Worm (Caenorhabditis elegans): ENCODE data around the gene tba-9.

Gene tba-9

DNA sequence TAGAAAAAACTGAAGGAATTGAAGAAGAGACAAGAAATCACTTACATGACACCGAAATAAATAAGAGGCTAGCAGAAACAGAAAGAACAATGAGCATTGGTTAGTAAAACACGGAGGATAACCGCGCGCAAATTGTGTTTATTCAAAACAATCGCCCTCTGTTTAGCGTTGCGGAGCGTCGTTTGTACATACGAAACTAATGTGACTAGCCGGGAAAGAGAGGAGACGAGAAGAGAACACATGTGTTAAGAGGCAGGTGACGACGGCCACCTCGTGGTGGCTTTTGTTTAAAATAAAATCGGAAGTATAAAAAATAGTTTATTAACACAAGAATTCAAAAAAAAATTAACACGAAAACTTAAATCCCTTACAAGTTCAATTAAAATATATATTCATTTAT lies 6.8 kb upstream of the tba-9 start, which contains the start of gene F40F4.7 (continued):
- no peak for TF ChIP-seq Y75B8A.6 (GFP tag; IDR thresholded peaks at IDR 0.05)

ce11 chrX:3247768-3248167 lies 4.8 kb upstream of the tba-9 start:
- TF ChIP-seq set-16 (GFP tag; IDR thresholded peaks at IDR 0.05), result peak; percentile 65
- no peak for TF ChIP-seq hlh-30 (tag; optimal IDR thresholded peaks at IDR 0.05; ENCODE audit: insufficient read depth)
- peak in 1 of 2 experiments; percentile 33 for TF ChIP-seq unc-62 (GFP tag; optimal IDR thresholded peaks at IDR 0.05 in 1 of 2)
- TF ChIP-seq unc-62 (tag; optimal IDR thresholded peaks at IDR 0.05), result no peak
- TF ChIP-seq D1046.2 (GFP tag; IDR thresholded peaks at IDR 0.05), result 0 out of 2 replicates have a peak, but pooled peaks have one; percentile 60

- TF ChIP-seq duxl-1 (tag; optimal IDR thresholded peaks at IDR 0.05; ENCODE audit: poor library complexity) (no peak), dmd-9 (GFP tag; IDR thresholded peaks at IDR 0.05) (no peak), nhr-28 (tag; optimal IDR thresholded peaks at IDR 0.05) (peak; percentile 40), nhr-6 (tag; optimal IDR thresholded peaks at IDR 0.05) (no peak), aha-1 (tag) (peak; percentile 34), unc-62 (GFP tag; optimal IDR thresholded peaks at IDR 0.05 in 1 of 2) (peak in 1 of 2 experiments; percentile 3), unc-62 (tag; optimal IDR thresholded peaks at IDR 0.05) (no peak), jun-1 (tag; optimal IDR thresholded peaks at IDR 0.05) (no peak), gei-8 (GFP tag; optimal IDR thresholded peaks at IDR 0.05) (no peak), nhr-77 (tag; optimal IDR thresholded peaks at IDR 0.05) (no peak)
Measured at ce11 chrX:3250481-3251091, 2.0 kb upstream of the tba-9 start, which contains the start of gene pqn-37. Gene pqn-37, minus strand, starts transcription at chrX:3250531.

DNA sequence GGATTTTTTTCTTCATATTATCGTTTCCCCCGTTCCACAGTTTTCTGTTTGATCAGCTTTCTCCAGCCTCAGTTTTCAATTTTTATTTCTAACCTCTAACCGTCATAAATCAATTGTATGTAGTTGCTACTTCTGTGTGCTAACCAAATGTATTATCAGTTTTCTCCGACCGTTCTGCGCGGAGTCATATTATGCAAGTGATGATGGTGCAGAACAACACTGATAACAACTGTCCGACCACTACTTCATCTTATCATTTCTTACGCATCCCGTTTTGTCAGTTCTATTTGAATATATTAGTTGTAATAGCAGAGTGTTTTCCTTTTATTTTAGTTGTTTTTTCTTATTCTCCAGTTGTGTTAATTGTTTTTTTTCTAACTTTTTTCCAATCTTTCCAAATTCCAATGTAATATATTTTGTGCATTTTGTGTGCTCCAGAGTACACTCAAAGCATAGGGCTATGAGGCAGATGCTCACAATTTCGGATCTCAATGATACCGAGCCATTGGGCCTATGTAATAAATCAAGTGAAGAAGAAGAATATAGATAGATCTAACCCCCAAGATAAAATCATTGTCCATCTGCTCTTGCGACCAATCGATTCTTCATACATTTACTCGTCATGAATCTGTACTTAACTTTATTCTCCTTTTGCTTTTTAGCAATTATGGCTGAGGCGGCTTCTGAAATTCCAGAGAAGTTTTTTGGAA lies 4.3 kb downstream of the tba-9 start, which contains the start of gene lbp-3:
Gene lbp-3, plus strand, starts transcription at position 589 of the 710 bp plus-strand sequence.
- TF ChIP-seq mxl-3 (GFP tag; optimal IDR thresholded peaks at IDR 0.05) (no peak), ces-1 (GFP tag; optimal IDR thresholded peaks at IDR 0.05) (no peak), lin-13 (GFP tag; optimal IDR thresholded peaks at IDR 0.05) (no peak), nhr-28 (tag; optimal IDR thresholded peaks at IDR 0.05) (peak; percentile 88), mdl-1 (tag; optimal IDR thresholded peaks at IDR 0.05) (peak in 1 of 2 experiments; percentile 2), dve-1 (tag; optimal IDR thresholded peaks at IDR 0.05; ENCODE audit: insufficient read depth) (peak; percentile 83), nhr-102 (tag; optimal IDR thresholded peaks at IDR 0.05) (peak; percentile 90), daf-16 (GFP tag; optimal IDR thresholded peaks at IDR 0.05) (no peak), daf-16 (tag; optimal IDR thresholded peaks at IDR 0.05) (peak; percentile 94), nhr-25 (tag; optimal IDR thresholded peaks at IDR 0.05; ENCODE audit: borderline replicate concordance, insufficient read depth) (no peak), mdt-29 (GFP tag; IDR thresholded peaks at IDR 0.05) (no peak), mep-1 (tag; optimal IDR thresholded peaks at IDR 0.05) (peak; percentile 24), nhr-77 (tag; optimal IDR thresholded peaks at IDR 0.05) (peak; percentile 37), unc-62 (GFP tag; optimal IDR thresholded peaks at IDR 0.05 in 1 of 2) (peak in 1 of 2 experiments; percentile 86), unc-62 (tag; optimal IDR thresholded peaks at IDR 0.05) (no peak), ztf-7 (tag; optimal IDR thresholded peaks at IDR 0.05) (peak; percentile 98), lin-15B (tag; optimal IDR thresholded peaks at IDR 0.05) (no peak), ceh-32 (tag; optimal IDR thresholded peaks at IDR 0.05; ENCODE audit: poor library complexity) (no peak), hlh-30 (tag; optimal IDR thresholded peaks at IDR 0.05; ENCODE audit: insufficient read depth) (peak; percentile 44), spr-1 (tag; optimal IDR thresholded peaks at IDR 0.05) (no peak), nhr-48 (tag; optimal IDR thresholded peaks at IDR 0.05) (peak; percentile 32), zip-2 (tag; optimal IDR thresholded peaks at IDR 0.05) (no peak), php-3 (GFP tag; IDR thresholded peaks at IDR 0.05) (peak; percentile 52; the same call in 1 of the 2 replicates), dmd-6 (GFP tag; IDR thresholded peaks at IDR 0.05) (peak; percentile 61), lin-38 (GFP tag; IDR thresholded peaks at IDR 0.05) (no peak), lin-1 (GFP tag; IDR thresholded peaks at IDR 0.05) (peak; percentile 61; the same call in 1 of the 2 replicates), pqm-1 (tag; optimal IDR thresholded peaks at IDR 0.05) (peak; percentile 98), hlh-11 (tag; optimal IDR thresholded peaks at IDR 0.05) (peak; percentile 78)

All from whole organism, L4 larva.